Fruit fly (Drosophila melanogaster) whole organism, pupa: Measurements from ENCODE around the gene CG15210.

ENCODE experiments used
- CG10348 ChIP-seq: fragments of 200-800 bp; sonication (Bioruptor generic); IDR thresholded peaks from 2 replicates; pipeline ENCODE4 v1.3.6; 2022; ENCODE audit warnings: missing biosample characterization, missing genetic modification characterization
- CG12605 ChIP-seq: fragments of 200-800 bp; sonication (Bioruptor generic); IDR thresholded peaks from 2 replicates; pipeline ENCODE4 v1.3.6; 2022; ENCODE audit warnings: missing biosample characterization, missing genetic modification characterization
- CG13204 ChIP-seq: fragments of 200-800 bp; sonication (Bioruptor generic); optimal IDR thresholded peaks from 2 replicates; lab custom pipeline; 2018; ENCODE audit warnings: missing biosample characterization, mild to moderate bottlenecking, missing genetic modification characterization, moderate library complexity
- CG14655 ChIP-seq: fragments of 200-800 bp; sonication (Bioruptor generic); optimal IDR thresholded peaks from 3 replicates; lab custom pipeline; 2017; ENCODE audit warnings: mild to moderate bottlenecking, missing biosample characterization, missing genetic modification reagents, missing genetic modification characterization
- CG15710 ChIP-seq: fragments of 200-800 bp; sonication (Bioruptor generic); optimal IDR thresholded peaks from 2 replicates; lab custom pipeline; 2018; ENCODE audit warnings: missing biosample characterization, mild to moderate bottlenecking, missing genetic modification characterization, moderate library complexity
- CG17806 ChIP-seq: fragments of 200-800 bp; sonication (Bioruptor generic); optimal IDR thresholded peaks from 2 replicates; lab custom pipeline; 2018; ENCODE audit warnings: missing biosample characterization, mild to moderate bottlenecking, missing genetic modification characterization, moderate library complexity
- CG32121 ChIP-seq: fragments of 200-800 bp; sonication (Bioruptor generic); IDR thresholded peaks from 2 replicates; pipeline ENCODE4 v1.3.6; 2022; ENCODE audit warnings: missing biosample characterization, missing genetic modification characterization
- CG34367 ChIP-seq: fragments of 200-800 bp; sonication (Bioruptor generic); optimal IDR thresholded peaks from 2 replicates; lab custom pipeline; 2018; ENCODE audit warnings: missing biosample characterization, mild to moderate bottlenecking, missing genetic modification characterization
- CG4496 ChIP-seq: fragments of 200-800 bp; sonication (Bioruptor generic); IDR thresholded peaks from 3 replicates; pipeline ENCODE4 v1.3.6; 2022; ENCODE audit warnings: missing biosample characterization, missing genetic modification characterization
- CG8159 ChIP-seq: fragments of 200-800 bp; sonication (Bioruptor generic); optimal IDR thresholded peaks from 3 replicates; lab custom pipeline; 2018; ENCODE audit warnings: missing biosample characterization, mild to moderate bottlenecking, missing genetic modification characterization, moderate library complexity
- CG8301 ChIP-seq: fragments of 200-800 bp; sonication (Bioruptor generic); optimal IDR thresholded peaks from 2 replicates; lab custom pipeline; 2018; ENCODE audit warnings: missing biosample characterization, mild to moderate bottlenecking, missing genetic modification characterization
- CG9948 ChIP-seq: fragments of 200-800 bp; sonication (Bioruptor generic); optimal IDR thresholded peaks from 2 replicates; lab custom pipeline; 2018; ENCODE audit warnings: missing biosample characterization, mild to moderate bottlenecking, missing genetic modification characterization, moderate library complexity
- D1 ChIP-seq: fragments of 200-800 bp; sonication (Bioruptor generic); optimal IDR thresholded peaks from 2 replicates; lab custom pipeline; 2018; ENCODE audit warnings: missing biosample characterization, mild to moderate bottlenecking, missing genetic modification characterization, moderate library complexity
- EcR ChIP-seq: fragments of 200-800 bp; sonication (Bioruptor generic); optimal IDR thresholded peaks from 3 replicates; lab custom pipeline; 2019; ENCODE audit warnings: missing biosample characterization, missing genetic modification characterization, mild to moderate bottlenecking, moderate library complexity, missing genetic modification reagents
- Ets98B ChIP-seq: fragments of 200-800 bp; sonication (Bioruptor generic); IDR thresholded peaks from 2 replicates; pipeline ENCODE4 v1.3.6; 2022; ENCODE audit warnings: missing biosample characterization, missing genetic modification characterization
- Pif1A ChIP-seq: fragments of 200-800 bp; sonication (Bioruptor generic); optimal IDR thresholded peaks from 3 replicates; lab custom pipeline; 2016; ENCODE audit warnings: missing biosample characterization, missing genetic modification characterization
- Pif1B ChIP-seq: fragments of 200-800 bp; sonication (Bioruptor generic); optimal IDR thresholded peaks from 3 replicates; lab custom pipeline; 2016; ENCODE audit warnings: missing biosample characterization, missing genetic modification characterization
- Snoo ChIP-seq: fragments of 200-800 bp; sonication (Bioruptor generic); optimal IDR thresholded peaks from 3 replicates; lab custom pipeline; 2017; ENCODE audit warnings: missing biosample characterization, mild to moderate bottlenecking, missing genetic modification characterization, inconsistent platforms
- fd96Ca ChIP-seq: fragments of 200-800 bp; sonication (Bioruptor generic); IDR thresholded peaks from 3 replicates; pipeline ENCODE4 v1.3.6; 2022; ENCODE audit warnings: missing biosample characterization, missing genetic modification characterization
- gl ChIP-seq: fragments of 200-800 bp; sonication (Bioruptor generic); optimal IDR thresholded peaks from 2 replicates; lab custom pipeline; 2018; ENCODE audit warnings: missing biosample characterization, mild to moderate bottlenecking, missing genetic modification characterization
- rn ChIP-seq: fragments of 200-800 bp; sonication (Bioruptor generic); IDR thresholded peaks from 2 replicates; pipeline ENCODE4 v1.3.6; 2022; ENCODE audit warnings: missing biosample characterization, missing genetic modification characterization

The CG15210 gene

dm6 chrX:10869045-10869444 is 30.0 kb downstream of the CG15210 start, which contains the start of gene CG2157:
TSS of gene CG2157 (plus strand) at chrX:10869284.
- TF ChIP-seq Ets98B (GFP tag; lab: Robert Waterston, UW), result no peak
- no peak for TF ChIP-seq EcR (GFP tag; lab: Kevin White, UChicago)
- TF ChIP-seq CG32121 (GFP tag; lab: Robert Waterston, UW), result no peak
- TF ChIP-seq CG4496 (GFP tag; lab: Robert Waterston, UW), result no peak
- TF ChIP-seq CG8159 (tag; lab: Kevin White, UChicago), result no peak
- no peak for TF ChIP-seq Pif1B (GFP tag; lab: Kevin White, UChicago)
- TF ChIP-seq CG8301 (tag; lab: Kevin White, UChicago), result no peak
- no peak for TF ChIP-seq CG9948
- no peak for TF ChIP-seq CG13204 (GFP tag; lab: Kevin White, UChicago)
- no peak for TF ChIP-seq Snoo
- TF ChIP-seq fd96Ca, result no peak

- TF ChIP-seq EcR (GFP tag; lab: Kevin White, UChicago) (no peak), CG8159 (tag; lab: Kevin White, UChicago) (no peak), CG34367 (tag; lab: Kevin White, UChicago) (no peak), Snoo (no peak), CG13204 (GFP tag; lab: Kevin White, UChicago) (no peak), fd96Ca (no peak), CG32121 (GFP tag; lab: Robert Waterston, UW) (no peak), CG8301 (tag; lab: Kevin White, UChicago) (no peak), CG10348 (GFP tag; lab: Robert Waterston, UW) (no peak), D1 (tag; lab: Kevin White, UChicago) (no peak), Pif1B (GFP tag; lab: Kevin White, UChicago) (no peak), CG17806 (no peak), CG9948 (no peak), gl (tag; lab: Kevin White, UChicago) (no peak), CG12605 (no peak), Ets98B (GFP tag; lab: Robert Waterston, UW) (no peak), CG15710 (no peak), CG14655 (GFP tag; lab: Kevin White, UChicago) (no peak), rn (GFP tag; lab: Robert Waterston, UW) (no peak)
- TF ChIP-seq, all 21 proteins: peak for 0
Observed at dm6 chrX:10876451-10876850, 37.4 kb downstream of the CG15210 start.

- TF ChIP-seq gl (tag; lab: Kevin White, UChicago) (no peak), CG12605 (peak; percentile 29; the same call in 1 of the 2 replicates), Snoo (no peak), fd96Ca (no peak; the same call in 2 of the 3 replicates), CG34367 (tag; lab: Kevin White, UChicago) (no peak), Pif1B (GFP tag; lab: Kevin White, UChicago) (no peak), CG14655 (GFP tag; lab: Kevin White, UChicago) (no peak), CG8159 (tag; lab: Kevin White, UChicago) (no peak), D1 (tag; lab: Kevin White, UChicago) (no peak), CG4496 (GFP tag; lab: Robert Waterston, UW) (peak; percentile 55), CG8301 (tag; lab: Kevin White, UChicago) (peak; percentile 32), CG15710 (peak; percentile 3), CG32121 (GFP tag; lab: Robert Waterston, UW) (0 out of 2 replicates have a peak, but pooled peaks have one; percentile 20), CG9948 (peak; percentile 16), EcR (GFP tag; lab: Kevin White, UChicago) (no peak), CG13204 (GFP tag; lab: Kevin White, UChicago) (no peak), CG10348 (GFP tag; lab: Robert Waterston, UW) (no peak), rn (GFP tag; lab: Robert Waterston, UW) (no peak), CG17806 (peak; percentile 18), Pif1A (GFP tag; lab: Kevin White, UChicago) (no peak), Ets98B (GFP tag; lab: Robert Waterston, UW) (0 out of 2 replicates have a peak, but pooled peaks have one; percentile 9)
Observed at dm6 chrX:10877087-10877935, 38.3 kb downstream of the CG15210 start, which contains the start of gene CG1637. TSS of gene CG1637 (minus strand) at chrX:10877893.

- TF ChIP-seq CG9948 (no peak), CG4496 (GFP tag; lab: Robert Waterston, UW) (0 out of 3 replicates have a peak, but pooled peaks have one; percentile 11), Ets98B (GFP tag; lab: Robert Waterston, UW) (no peak), CG8159 (tag; lab: Kevin White, UChicago) (peak; percentile 6)
Observed at dm6 chrX:10882786-10883185, 43.8 kb downstream of the CG15210 start.

- TF ChIP-seq CG8159 (tag; lab: Kevin White, UChicago) (no peak), CG17806 (no peak), CG32121 (GFP tag; lab: Robert Waterston, UW) (no peak), Snoo (no peak), Ets98B (GFP tag; lab: Robert Waterston, UW) (no peak), CG10348 (GFP tag; lab: Robert Waterston, UW) (no peak), CG4496 (GFP tag; lab: Robert Waterston, UW) (no peak), CG14655 (GFP tag; lab: Kevin White, UChicago) (no peak), rn (GFP tag; lab: Robert Waterston, UW) (no peak), D1 (tag; lab: Kevin White, UChicago) (no peak), EcR (GFP tag; lab: Kevin White, UChicago) (no peak), CG8301 (tag; lab: Kevin White, UChicago) (no peak), CG15710 (no peak), CG12605 (no peak), Pif1B (GFP tag; lab: Kevin White, UChicago) (no peak)
Observed at dm6 chrX:10883740-10884139, 44.7 kb downstream of the CG15210 start.
